Worm (Caenorhabditis elegans) whole organism, L3 larva: ENCODE measurements around the gene gtl-2.

ENCODE experiments used
- nhr-11 ChIP-seq: fragments of 150-350 bp; optimal IDR thresholded peaks from 2 replicates; lab custom pipeline; 2014; ENCODE audit warnings: missing biosample characterization, missing genetic modification characterization
- nhr-67 ChIP-seq: fragments of 150-350 bp; optimal IDR thresholded peaks from 2 replicates; lab custom pipeline; 2014; ENCODE audit warnings: missing biosample characterization, missing genetic modification characterization
- tbx-2 ChIP-seq: sonication (generic microtip); optimal IDR thresholded peaks from 2 replicates; lab custom pipeline; 2016; ENCODE audit warnings: mild to moderate bottlenecking, missing genetic modification characterization, missing compliant biosample characterization

ce11 chrIV:11326939-11327565 lies 53.8 kb downstream of the gtl-2 start, which contains the start of gene B0035.21:
- no peak for TF ChIP-seq nhr-11
- TF ChIP-seq tbx-2 (tag; lab: Kevin White, UChicago) = no peak
- TF ChIP-seq nhr-67 (tag; lab: Kevin White, UChicago) = no peak
